Worm (Caenorhabditis elegans) whole organism, young adult: ENCODE data around the gene F38A1.8.

Source experiments
- F33H1.4 ChIP-seq: fragments of 200-800 bp; sonication (Bioruptor generic); IDR thresholded peaks from 2 replicates; pipeline ENCODE4 v1.3.6; 2022; ENCODE audit warnings: missing genetic modification reagents, missing genetic modification characterization, missing compliant biosample characterization
- ama-1 ChIP-seq, 3 experiments: fragments of 150-350 bp in 1 of 3; sonication (generic microtip) in 2 of 3; optimal IDR thresholded peaks; 2 replicates each; lab custom pipeline; 2014 to 2018; ENCODE audit warnings: missing biosample characterization in 2 of 3, missing genetic modification characterization in 2 of 3, missing genetic modification reagents in 2 of 3
- dox-1 ChIP-seq: fragments of 200-800 bp; sonication (Bioruptor generic); IDR thresholded peaks from 2 replicates; pipeline ENCODE4 v1.3.6; 2022; ENCODE audit warnings: missing genetic modification reagents, missing genetic modification characterization, missing compliant biosample characterization
- him-1 ChIP-seq: sonication (generic microtip); optimal IDR thresholded peaks from 2 replicates; lab custom pipeline; 2016; ENCODE audit warnings: missing genotype, missing genetic modification reagents, missing genetic modification characterization, missing compliant biosample characterization
- nfya-2 ChIP-seq: fragments of 200-800 bp; sonication (Bioruptor generic); IDR thresholded peaks from 2 replicates; pipeline ENCODE4 v1.3.6; 2022; ENCODE audit warnings: missing genetic modification reagents, missing genetic modification characterization, missing compliant biosample characterization
- snpc-4 ChIP-seq, 5 experiments: fragments of 150-350 bp in 1 of 5; sonication (generic microtip) in 4 of 5; optimal IDR thresholded peaks; 2 replicates each; lab custom pipeline; 2014 to 2018; ENCODE audit warnings: missing genetic modification characterization in 5 of 5, missing biosample characterization in 3 of 5, antibody characterized with exemption in 2 of 5, mild to moderate bottlenecking in 2 of 5, missing compliant biosample characterization in 2 of 5, missing genotype in 2 of 5, moderate library complexity in 2 of 5, missing genetic modification reagents in 1 of 5

DNA sequence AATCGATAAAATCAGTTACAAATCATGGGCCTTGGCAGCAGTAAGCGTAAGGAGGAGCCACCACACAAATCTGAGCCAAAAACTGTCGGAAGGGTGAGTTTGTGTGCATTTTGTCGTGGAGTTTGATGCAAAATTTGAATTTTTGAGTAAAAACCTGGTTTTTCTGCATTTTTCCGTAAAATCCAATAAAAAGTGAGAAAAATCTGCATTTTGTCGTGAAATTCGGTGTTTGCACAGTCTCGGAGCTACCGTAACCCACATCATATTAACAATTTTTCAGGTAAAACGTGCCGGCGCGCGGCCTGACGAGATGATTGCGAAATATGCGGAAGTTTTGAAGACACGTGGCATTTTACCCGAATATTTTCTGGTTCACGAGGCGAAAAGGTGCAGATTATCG, 36.3 kb upstream of the F38A1.8 start:
- TF ChIP-seq snpc-4 (GFP tag; optimal IDR thresholded peaks at IDR 0.05; lab: Kevin White, UChicago) (no peak), snpc-4 (tag; optimal IDR thresholded peaks at IDR 0.05; lab: Kevin White, UChicago) (no peak), nfya-2 (no peak), F33H1.4 (GFP tag; lab: Robert Waterston, UW) (no peak), dox-1 (GFP tag; lab: Robert Waterston, UW) (no peak), him-1 (tag; lab: Kevin White, UChicago) (no peak), ama-1 (optimal IDR thresholded peaks at IDR 0.05; lab: Kevin White, UChicago) (no peak), ama-1 (GFP tag; optimal IDR thresholded peaks at IDR 0.05; lab: Kevin White, UChicago) (no peak)
